Worm (Caenorhabditis elegans) whole organism, young adult: ENCODE measurements around the gene K06H6.4.

Experiments
- B0336.3 ChIP-seq: fragments of 200-800 bp; sonication (Bioruptor generic); IDR thresholded peaks from 2 replicates; pipeline ENCODE4 v1.3.6; 2022; ENCODE audit warnings: missing genetic modification characterization, missing compliant biosample characterization
- ama-1 ChIP-seq, 3 experiments: fragments of 150-350 bp in 1 of 3; sonication (generic microtip) in 2 of 3; optimal IDR thresholded peaks; 2 replicates each; lab custom pipeline; 2014 to 2018; ENCODE audit warnings: missing biosample characterization in 2 of 3, missing genetic modification characterization in 2 of 3, missing genetic modification reagents in 2 of 3
- ccch-3 ChIP-seq: fragments of 200-800 bp; sonication (Bioruptor generic); optimal IDR thresholded peaks from 2 replicates; lab custom pipeline; 2018; ENCODE audit warnings: mild to moderate bottlenecking, missing genetic modification characterization, missing compliant biosample characterization
- hmg-1.2 ChIP-seq: fragments of 200-800 bp; sonication (Bioruptor generic); IDR thresholded peaks from 2 replicates; pipeline ENCODE4 v1.3.6; 2022; ENCODE audit warnings: missing genetic modification reagents, missing genetic modification characterization, missing compliant biosample characterization
- snpc-4 ChIP-seq, 5 experiments: fragments of 150-350 bp in 1 of 5; sonication (generic microtip) in 4 of 5; optimal IDR thresholded peaks; 2 replicates each; lab custom pipeline; 2014 to 2018; ENCODE audit warnings: missing genetic modification characterization in 5 of 5, missing biosample characterization in 3 of 5, antibody characterized with exemption in 2 of 5, mild to moderate bottlenecking in 2 of 5, missing compliant biosample characterization in 2 of 5, missing genotype in 2 of 5, moderate library complexity in 2 of 5, missing genetic modification reagents in 1 of 5
- unc-130 ChIP-seq: sonication (generic microtip); optimal IDR thresholded peaks from 2 replicates; lab custom pipeline; 2016; ENCODE audit warnings: missing genetic modification reagents, missing genetic modification characterization, missing compliant biosample characterization
- ztf-18 ChIP-seq: sonication (generic microtip); optimal IDR thresholded peaks from 2 replicates; lab custom pipeline; 2016; ENCODE audit warnings: missing genotype, mild to moderate bottlenecking, missing genetic modification characterization, missing compliant biosample characterization

ce11 chrV:609671-610070, 30.6 kb downstream of the K06H6.4 start, which contains the start of gene srlf-36:
- TF ChIP-seq ama-1 (optimal IDR thresholded peaks at IDR 0.05; lab: Kevin White, UChicago) (no peak), ama-1 (GFP tag; optimal IDR thresholded peaks at IDR 0.05; lab: Kevin White, UChicago) (no peak), snpc-4 (GFP tag; optimal IDR thresholded peaks at IDR 0.05; lab: Kevin White, UChicago) (no peak), snpc-4 (tag; optimal IDR thresholded peaks at IDR 0.05; lab: Kevin White, UChicago) (no peak), ztf-18 (no peak), B0336.3 (GFP tag; lab: Robert Waterston, UW) (no peak), hmg-1.2 (GFP tag; lab: Robert Waterston, UW) (no peak), ccch-3 (no peak), unc-130 (GFP tag; lab: Kevin White, UChicago) (no peak)
